Worm (Caenorhabditis elegans): ENCODE data around the gene F49F1.15.
"Not testable (repeated sequence)": the region's sequence is repeated elsewhere in the genome, so short reads cannot be mapped to it uniquely, and the experiment has no call there.

F49F1.15 gene

ce11 chrIV:4139022-4139421 is 24.6 kb upstream of the F49F1.15 start, which contains the start of gene F49F1.10:
Gene F49F1.10 (minus strand): TSS chrIV:4139122.
- TF ChIP-seq tab-1 (GFP tag; IDR thresholded peaks at IDR 0.05) (no peak), ztf-29 (GFP tag; IDR thresholded peaks at IDR 0.05) (no peak), cog-1 (tag; optimal IDR thresholded peaks at IDR 0.05) (no peak), flt-1 (GFP tag; IDR thresholded peaks at IDR 0.05) (no peak), ref-1 (GFP tag; conservative IDR thresholded peaks at IDR 0.05) (no peak), ztf-23 (GFP tag; IDR thresholded peaks at IDR 0.05) (no peak), klf-2 (GFP tag; conservative IDR thresholded peaks at IDR 0.05) (no peak), med-1 (GFP tag; optimal IDR thresholded peaks at IDR 0.05; ENCODE audit: insufficient read depth) (no peak), T22C8.4 (GFP tag; IDR thresholded peaks at IDR 0.05) (no peak)

DNA sequence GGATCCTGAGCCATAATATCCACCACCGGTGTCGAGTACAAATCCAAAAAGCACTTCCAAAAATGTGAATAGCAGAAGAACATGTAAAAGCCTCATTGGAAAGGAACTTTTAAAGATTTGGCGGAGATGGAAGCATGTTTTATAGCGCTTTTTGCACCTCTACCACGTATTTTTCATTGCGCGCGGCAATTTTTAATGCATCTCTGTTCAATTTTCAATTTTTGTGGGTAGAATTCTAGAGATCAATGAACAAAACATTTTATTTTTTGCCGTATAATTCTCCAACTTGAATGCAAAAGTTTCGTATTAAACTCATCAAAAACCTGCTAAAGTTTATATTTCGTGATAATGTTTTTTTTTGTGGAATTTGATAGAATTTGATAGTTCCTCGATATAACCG is 23.0 kb upstream of the F49F1.15 start, which contains the start of gene F49F1.9:
Gene F49F1.9 (minus strand): TSS at position 101 of the 400 bp plus-strand sequence.
- no peak for TF ChIP-seq tab-1 (GFP tag; IDR thresholded peaks at IDR 0.05)
- TF ChIP-seq ztf-29 (GFP tag; IDR thresholded peaks at IDR 0.05) = no peak
- no peak for TF ChIP-seq ztf-23 (GFP tag; IDR thresholded peaks at IDR 0.05)
- TF ChIP-seq cog-1 (tag; optimal IDR thresholded peaks at IDR 0.05) = no peak
- no peak for TF ChIP-seq T22C8.4 (GFP tag; IDR thresholded peaks at IDR 0.05)
- no peak for TF ChIP-seq ref-1 (GFP tag; conservative IDR thresholded peaks at IDR 0.05)
- no peak for TF ChIP-seq med-1 (GFP tag; optimal IDR thresholded peaks at IDR 0.05; ENCODE audit: insufficient read depth)
- no peak for TF ChIP-seq flt-1 (GFP tag; IDR thresholded peaks at IDR 0.05)
- TF ChIP-seq klf-2 (GFP tag; conservative IDR thresholded peaks at IDR 0.05) = no peak

- TF ChIP-seq ztf-23 (GFP tag; IDR thresholded peaks at IDR 0.05) (no peak), ztf-29 (GFP tag; IDR thresholded peaks at IDR 0.05) (no peak), med-1 (GFP tag; optimal IDR thresholded peaks at IDR 0.05; ENCODE audit: insufficient read depth) (no peak), flt-1 (GFP tag; IDR thresholded peaks at IDR 0.05) (no peak), ref-1 (GFP tag; conservative IDR thresholded peaks at IDR 0.05) (no peak), T22C8.4 (GFP tag; IDR thresholded peaks at IDR 0.05) (no peak), cog-1 (tag; optimal IDR thresholded peaks at IDR 0.05) (no peak), klf-2 (GFP tag; conservative IDR thresholded peaks at IDR 0.05) (no peak), tab-1 (GFP tag; IDR thresholded peaks at IDR 0.05) (no peak)
Observed at ce11 chrIV:4135744-4136143, 21.3 kb upstream of the F49F1.15 start, which contains the start of gene F49F1.17. Gene F49F1.17 (minus strand): TSS chrIV:4135844.

- TF ChIP-seq tab-1 (GFP tag; IDR thresholded peaks at IDR 0.05); med-1 (GFP tag; optimal IDR thresholded peaks at IDR 0.05; ENCODE audit: insufficient read depth); ztf-23 (GFP tag; IDR thresholded peaks at IDR 0.05): not testable (repeated sequence)
Observed at ce11 chrIV:4125657-4126056, 11.2 kb upstream of the F49F1.15 start, which contains the start of gene F49F1.7. Gene F49F1.7 (minus strand): TSS chrIV:4125757.

DNA sequence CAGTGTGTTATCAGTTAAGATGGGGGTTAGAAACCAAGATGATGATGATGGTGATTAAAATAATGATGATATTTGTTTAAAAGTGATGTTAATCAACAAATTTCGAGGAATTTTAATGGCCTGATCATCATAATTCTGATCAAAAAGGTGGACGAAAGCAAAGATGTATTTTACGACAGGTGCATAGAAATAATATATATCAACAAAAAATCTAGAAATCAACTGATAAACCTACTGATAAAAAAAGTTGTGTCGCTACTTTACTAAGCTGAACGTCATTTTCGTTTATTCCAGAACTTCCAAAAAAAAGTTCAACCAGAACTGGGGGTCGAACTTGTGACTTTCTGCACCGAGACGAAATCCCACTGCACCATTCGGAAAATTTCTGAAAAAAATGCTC is 8.7 kb upstream of the F49F1.15 start, which contains the start of gene mul-1:
Gene mul-1 (minus strand): TSS at position 84 of the 400 bp plus-strand sequence.
- TF ChIP-seq med-1 (GFP tag; optimal IDR thresholded peaks at IDR 0.05; ENCODE audit: insufficient read depth) (no peak), ztf-23 (GFP tag; IDR thresholded peaks at IDR 0.05) (no peak), ztf-29 (GFP tag; IDR thresholded peaks at IDR 0.05) (no peak), tab-1 (GFP tag; IDR thresholded peaks at IDR 0.05) (no peak), flt-1 (GFP tag; IDR thresholded peaks at IDR 0.05) (no peak), klf-2 (GFP tag; conservative IDR thresholded peaks at IDR 0.05) (no peak), ref-1 (GFP tag; conservative IDR thresholded peaks at IDR 0.05) (no peak), T22C8.4 (GFP tag; IDR thresholded peaks at IDR 0.05) (no peak), cog-1 (tag; optimal IDR thresholded peaks at IDR 0.05) (no peak)

DNA sequence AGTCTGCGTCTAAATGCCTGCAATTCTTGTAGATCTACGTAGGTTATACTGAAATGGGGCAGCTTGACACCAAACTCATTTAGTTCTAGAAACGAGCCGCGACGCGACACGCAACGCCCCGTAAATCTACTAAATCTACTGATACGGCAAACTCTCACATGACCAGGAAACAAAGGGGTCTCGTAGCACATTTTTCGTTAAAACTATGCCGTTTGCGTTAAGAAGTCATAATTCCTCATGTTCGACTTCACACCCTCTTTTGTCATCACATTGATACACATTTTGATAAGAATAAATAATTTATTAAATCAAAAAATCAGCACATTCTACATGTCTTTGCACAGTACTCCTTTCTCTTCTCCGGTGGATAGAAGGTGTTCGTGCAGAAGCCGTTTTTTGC is 6.6 kb upstream of the F49F1.15 start:
- TF ChIP-seq ztf-23 (GFP tag; IDR thresholded peaks at IDR 0.05) (no peak), tab-1 (GFP tag; IDR thresholded peaks at IDR 0.05) (no peak), klf-2 (GFP tag; conservative IDR thresholded peaks at IDR 0.05) (no peak), med-1 (GFP tag; optimal IDR thresholded peaks at IDR 0.05; ENCODE audit: insufficient read depth) (no peak), ztf-29 (GFP tag; IDR thresholded peaks at IDR 0.05) (no peak), cog-1 (tag; optimal IDR thresholded peaks at IDR 0.05) (no peak), flt-1 (GFP tag; IDR thresholded peaks at IDR 0.05) (no peak), ref-1 (GFP tag; conservative IDR thresholded peaks at IDR 0.05) (no peak), T22C8.4 (GFP tag; IDR thresholded peaks at IDR 0.05) (no peak)

DNA sequence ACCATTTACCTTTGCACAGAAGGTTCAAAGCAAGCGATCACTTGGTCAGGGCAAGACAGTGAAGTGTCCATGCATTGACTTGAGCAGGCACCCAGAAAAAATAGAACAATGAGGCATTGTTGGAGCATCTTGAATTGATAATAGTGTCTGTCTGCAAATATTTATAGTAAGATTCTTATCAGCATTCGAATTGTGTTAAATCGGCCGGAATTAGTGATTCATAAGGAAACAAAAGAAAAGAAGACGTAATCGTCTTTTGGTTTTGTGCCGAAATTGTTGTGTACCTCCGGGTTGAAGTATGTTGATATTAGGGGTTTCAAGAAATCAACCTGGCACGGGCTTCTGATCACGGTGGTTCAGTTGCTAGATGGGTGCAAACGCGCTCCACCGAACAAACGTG is 5.8 kb upstream of the F49F1.15 start, which contains the start of gene F49F1.5:
Gene F49F1.5 (minus strand): TSS at position 153 of the 400 bp plus-strand sequence.
- TF ChIP-seq ztf-23 (GFP tag; IDR thresholded peaks at IDR 0.05) (no peak), med-1 (GFP tag; optimal IDR thresholded peaks at IDR 0.05; ENCODE audit: insufficient read depth) (no peak), T22C8.4 (GFP tag; IDR thresholded peaks at IDR 0.05) (no peak)

ce11 chrIV:4117432-4117831 is 3.0 kb upstream of the F49F1.15 start, which contains the start of gene drd-50:
Gene drd-50 (plus strand): TSS chrIV:4117732.
- TF ChIP-seq flt-1 (GFP tag; IDR thresholded peaks at IDR 0.05) (no peak), T22C8.4 (GFP tag; IDR thresholded peaks at IDR 0.05) (no peak), cog-1 (tag; optimal IDR thresholded peaks at IDR 0.05) (no peak), ref-1 (GFP tag; conservative IDR thresholded peaks at IDR 0.05) (no peak), klf-2 (GFP tag; conservative IDR thresholded peaks at IDR 0.05) (no peak), ztf-29 (GFP tag; IDR thresholded peaks at IDR 0.05) (no peak), med-1 (GFP tag; optimal IDR thresholded peaks at IDR 0.05; ENCODE audit: insufficient read depth) (no peak), ztf-23 (GFP tag; IDR thresholded peaks at IDR 0.05) (no peak), tab-1 (GFP tag; IDR thresholded peaks at IDR 0.05) (no peak)

DNA sequence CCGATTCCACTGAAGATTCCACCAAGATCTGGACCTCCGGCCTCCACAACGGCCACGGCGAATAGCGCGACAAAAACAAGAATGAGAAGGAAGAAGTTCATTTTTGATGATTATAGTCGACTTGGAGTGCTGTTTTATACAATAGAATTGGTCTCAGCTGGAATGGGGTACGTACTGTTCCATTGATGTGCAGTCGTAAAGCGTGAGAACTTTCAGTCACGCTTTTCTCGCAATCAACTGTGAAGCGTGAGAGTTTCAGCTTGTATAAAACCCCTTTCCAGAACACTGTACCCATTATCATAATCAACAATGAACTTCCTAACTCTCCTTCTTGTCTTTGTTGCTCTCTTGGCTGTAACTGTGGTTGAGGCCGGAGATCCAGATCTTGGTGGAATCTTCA is 1.2 kb upstream of the F49F1.15 start, which contains the start of the genes F49F1.4 and F49F1.2:
Gene F49F1.4 (minus strand): TSS at position 101 of the 400 bp plus-strand sequence.
Gene F49F1.2 (plus strand): TSS at position 310 of the 400 bp plus-strand sequence.
- TF ChIP-seq cog-1 (tag; optimal IDR thresholded peaks at IDR 0.05) = no peak
- no peak for TF ChIP-seq flt-1 (GFP tag; IDR thresholded peaks at IDR 0.05)
- no peak for TF ChIP-seq ztf-29 (GFP tag; IDR thresholded peaks at IDR 0.05)
- no peak for TF ChIP-seq ref-1 (GFP tag; conservative IDR thresholded peaks at IDR 0.05)
- no peak for TF ChIP-seq ztf-23 (GFP tag; IDR thresholded peaks at IDR 0.05)
- no peak for TF ChIP-seq med-1 (GFP tag; optimal IDR thresholded peaks at IDR 0.05; ENCODE audit: insufficient read depth)
- no peak for TF ChIP-seq tab-1 (GFP tag; IDR thresholded peaks at IDR 0.05)
- no peak for TF ChIP-seq T22C8.4 (GFP tag; IDR thresholded peaks at IDR 0.05)

ce11 chrIV:4112387-4112786 is 2.0 kb downstream of the F49F1.15 start, which contains the start of gene F49F1.14:
Gene F49F1.14 (minus strand): TSS chrIV:4112487.
- TF ChIP-seq ztf-29 (GFP tag; IDR thresholded peaks at IDR 0.05) (no peak), flt-1 (GFP tag; IDR thresholded peaks at IDR 0.05) (no peak), med-1 (GFP tag; optimal IDR thresholded peaks at IDR 0.05; ENCODE audit: insufficient read depth) (no peak), tab-1 (GFP tag; IDR thresholded peaks at IDR 0.05) (no peak), cog-1 (tag; optimal IDR thresholded peaks at IDR 0.05) (no peak), ref-1 (GFP tag; conservative IDR thresholded peaks at IDR 0.05) (no peak), T22C8.4 (GFP tag; IDR thresholded peaks at IDR 0.05) (no peak), klf-2 (GFP tag; conservative IDR thresholded peaks at IDR 0.05) (no peak), ztf-23 (GFP tag; IDR thresholded peaks at IDR 0.05) (no peak)

All from whole organism, midembryonic.